Worm (Caenorhabditis elegans): ENCODE results near the gene rabr-1.

Gene rabr-1

DNA sequence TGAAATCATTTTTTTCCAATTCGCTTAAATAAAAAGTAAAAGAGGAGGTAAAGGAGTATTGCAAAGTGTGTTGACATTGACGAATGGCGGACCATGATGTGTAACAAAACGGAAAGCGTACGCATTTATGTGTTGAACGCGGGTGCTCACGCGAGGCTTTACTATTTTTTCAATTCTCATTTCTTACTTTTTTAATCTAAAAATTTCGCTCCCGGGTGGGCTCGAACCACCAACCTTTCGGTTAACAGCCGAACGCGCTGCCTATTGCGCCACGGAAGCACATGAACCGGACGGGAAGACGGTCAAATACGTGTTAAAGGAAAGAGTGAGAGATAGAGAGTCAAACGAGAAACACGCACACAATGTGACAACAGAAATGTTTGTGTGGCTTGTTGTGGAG, 53.3 kb downstream of the rabr-1 start (continued):
- 0 out of 2 replicates have a peak, but pooled peaks have one; percentile 53 for TF ChIP-seq sea-2 (GFP tag; IDR thresholded peaks at IDR 0.05)
- no peak for TF ChIP-seq unc-130 (GFP tag; optimal IDR thresholded peaks at IDR 0.05)
- no peak for TF ChIP-seq nfya-1 (tag; optimal IDR thresholded peaks at IDR 0.05; ENCODE audit: borderline replicate concordance, insufficient read depth)
- TF ChIP-seq nfyb-1 (GFP tag; IDR thresholded peaks at IDR 0.05): peak; percentile 68; the same call in 1 of the 2 replicates
- peak; percentile 42 for TF ChIP-seq lin-54 (GFP tag; optimal IDR thresholded peaks at IDR 0.05)
- 0 out of 2 replicates have a peak, but pooled peaks have one; percentile 20 for TF ChIP-seq madf-6 (GFP tag; IDR thresholded peaks at IDR 0.05)
- peak; percentile 22 to 43 for TF ChIP-seq let-607 (tag; optimal IDR thresholded peaks at IDR 0.05)
- no peak for TF ChIP-seq unc-62 (GFP tag; optimal IDR thresholded peaks at IDR 0.05)
- peak; percentile 18 for TF ChIP-seq snpc-1.3 (tag; optimal IDR thresholded peaks at IDR 0.05; ENCODE audit: insufficient read depth)
- peak; percentile 55 for TF ChIP-seq atf-7 (tag; optimal IDR thresholded peaks at IDR 0.05)
- 0 out of 2 replicates have a peak, but pooled peaks have one; percentile 12 for TF ChIP-seq ceh-91 (GFP tag; IDR thresholded peaks at IDR 0.05)
- 0 out of 2 replicates have a peak, but pooled peaks have one; percentile 35 for TF ChIP-seq zfh-2 (GFP tag; conservative IDR thresholded peaks at IDR 0.05)
- TF ChIP-seq let-526 (GFP tag; IDR thresholded peaks at IDR 0.05): 0 out of 2 replicates have a peak, but pooled peaks have one; percentile 32
- no peak for TF ChIP-seq bed-2 (GFP tag; IDR thresholded peaks at IDR 0.05)
- TF ChIP-seq snpc-1.1 (tag; optimal IDR thresholded peaks at IDR 0.05; ENCODE audit: insufficient read depth): peak; percentile 49
- no peak for TF ChIP-seq hsf-1 (GFP tag; IDR thresholded peaks at IDR 0.05)
- TF ChIP-seq egl-18 (GFP tag; IDR thresholded peaks at IDR 0.05): 0 out of 2 replicates have a peak, but pooled peaks have one; percentile 5
- TF ChIP-seq Y53G8AR.9 (GFP tag; conservative IDR thresholded peaks at IDR 0.05): no peak
- TF ChIP-seq madf-10 (tag; optimal IDR thresholded peaks at IDR 0.05): peak; percentile 76
- TF ChIP-seq ceh-40 (GFP tag; IDR thresholded peaks at IDR 0.05): 0 out of 2 replicates have a peak, but pooled peaks have one; percentile 25
- TF ChIP-seq aptf-2 (GFP tag; conservative IDR thresholded peaks at IDR 0.05): no peak
- no peak for TF ChIP-seq T26A5.8 (tag; optimal IDR thresholded peaks at IDR 0.05)
- TF ChIP-seq ceh-100 (GFP tag; IDR thresholded peaks at IDR 0.05): no peak
- peak; percentile 29 for TF ChIP-seq somi-1 (GFP tag; optimal IDR thresholded peaks at IDR 0.05)
- TF ChIP-seq Y67H2A.10 (GFP tag; conservative IDR thresholded peaks at IDR 0.05): no peak
- no peak for TF ChIP-seq Y53F4B.3 (GFP tag; IDR thresholded peaks at IDR 0.05)
- peak; percentile 34 for TF ChIP-seq snpc-3.4 (tag; optimal IDR thresholded peaks at IDR 0.05)
- 0 out of 2 replicates have a peak, but pooled peaks have one; percentile 49 for TF ChIP-seq madf-3 (GFP tag; IDR thresholded peaks at IDR 0.05)
- peak; percentile 43; the same call in 1 of the 2 replicates for TF ChIP-seq aptf-3 (GFP tag; IDR thresholded peaks at IDR 0.05)
- TF ChIP-seq D2030.7 (GFP tag; IDR thresholded peaks at IDR 0.05): peak; percentile 86
- peak; percentile 85 for TF ChIP-seq F23B12.7 (tag; optimal IDR thresholded peaks at IDR 0.05; ENCODE audit: insufficient read depth)
- TF ChIP-seq ama-1 (optimal IDR thresholded peaks at IDR 0.05): no peak
- peak; percentile 13 to 80 for TF ChIP-seq ama-1 (GFP tag; optimal IDR thresholded peaks at IDR 0.05)
- TF ChIP-seq sdz-38 (tag; optimal IDR thresholded peaks at IDR 0.05): no peak
- TF ChIP-seq F55B11.4 (tag; optimal IDR thresholded peaks at IDR 0.05; ENCODE audit: borderline replicate concordance, insufficient read depth): no peak
- peak; percentile 59 for TF ChIP-seq attf-5 (GFP tag; optimal IDR thresholded peaks at IDR 0.05)
- TF ChIP-seq lin-26 (GFP tag; IDR thresholded peaks at IDR 0.05): peak; percentile 92; the same call in 1 of the 2 replicates
- peak; percentile 23 for TF ChIP-seq F10E7.11 (tag; optimal IDR thresholded peaks at IDR 0.05)
- peak; percentile 69; the same call in 1 of the 2 replicates for TF ChIP-seq hmg-20 (GFP tag; IDR thresholded peaks at IDR 0.05)
- TF ChIP-seq B0019.2 (GFP tag; conservative IDR thresholded peaks at IDR 0.05): 0 out of 2 replicates have a peak, but pooled peaks have one; percentile 25
- no peak for TF ChIP-seq madf-8 (GFP tag; conservative IDR thresholded peaks at IDR 0.05)
- TF ChIP-seq ceh-58 (GFP tag; IDR thresholded peaks at IDR 0.05): no peak
- TF ChIP-seq F57C9.4 (tag; optimal IDR thresholded peaks at IDR 0.05): peak; percentile 25
- peak; percentile 88 for TF ChIP-seq die-1 (tag; optimal IDR thresholded peaks at IDR 0.05)
- TF ChIP-seq efl-1 (GFP tag; optimal IDR thresholded peaks at IDR 0.05): no peak
- peak; percentile 56 for TF ChIP-seq B0035.1 (tag; optimal IDR thresholded peaks at IDR 0.05)
- peak; percentile 25 for TF ChIP-seq gei-17 (GFP tag; optimal IDR thresholded peaks at IDR 0.05)

Data from whole organism, young adult.